Worm (Caenorhabditis elegans): ENCODE results near the gene gcy-9.

ce11 chrX:11355856-11356255 lies 18.2 kb upstream of the gcy-9 start:
- TF ChIP-seq ceh-13 (GFP tag; optimal IDR thresholded peaks at IDR 0.05) (no peak), pes-1 (GFP tag; IDR thresholded peaks at IDR 0.05) (no peak), flt-1 (GFP tag; IDR thresholded peaks at IDR 0.05) (no peak), tra-4 (tag; optimal IDR thresholded peaks at IDR 0.05) (no peak), sea-1 (GFP tag; conservative IDR thresholded peaks at IDR 0.05) (no peak), ama-1 (optimal IDR thresholded peaks at IDR 0.05) (no peak), ets-7 (tag; optimal IDR thresholded peaks at IDR 0.05) (no peak), tbx-11 (GFP tag; IDR thresholded peaks at IDR 0.05) (no peak), hmbx-1 (tag; optimal IDR thresholded peaks at IDR 0.05) (no peak), hnd-1 (tag; optimal IDR thresholded peaks at IDR 0.05) (no peak)

Measured in whole organism, early embryonic.